Worm (Caenorhabditis elegans) whole organism, L2 larva: ENCODE data around the gene srg-48.

Experiments used
- C34F6.9 ChIP-seq: fragments of 150-350 bp; optimal IDR thresholded peaks from 2 replicates; lab custom pipeline; 2014; ENCODE audit warnings: missing biosample characterization, missing genetic modification characterization
- F13H6.1 ChIP-seq: sonication (generic microtip); optimal IDR thresholded peaks from 2 replicates; lab custom pipeline; 2016; ENCODE audit warnings: missing genetic modification characterization, missing compliant biosample characterization
- R02D3.7 ChIP-seq: fragments of 150-350 bp; optimal IDR thresholded peaks from 2 replicates; lab custom pipeline; 2014; ENCODE audit warnings: missing biosample characterization, missing genetic modification characterization
- Y55F3AM.14 ChIP-seq: fragments of 200-800 bp; sonication (Bioruptor generic); optimal IDR thresholded peaks from 2 replicates; lab custom pipeline; 2018; ENCODE audit warnings: mild to moderate bottlenecking, missing genetic modification characterization, missing compliant biosample characterization
- ZK546.5 ChIP-seq: sonication (generic microtip); optimal IDR thresholded peaks from 2 replicates; lab custom pipeline; 2017; ENCODE audit warnings: missing biosample characterization, missing genetic modification characterization
- alr-1 ChIP-seq: fragments of 150-350 bp; optimal IDR thresholded peaks from 2 replicates; lab custom pipeline; 2014; ENCODE audit warnings: missing biosample characterization, missing genetic modification characterization
- aly-2 ChIP-seq: fragments of 150-350 bp; optimal IDR thresholded peaks from 2 replicates; lab custom pipeline; 2014; ENCODE audit warnings: missing biosample characterization, missing genetic modification characterization
- ama-1 ChIP-seq: fragments of 150-350 bp; optimal IDR thresholded peaks from 2 replicates; lab custom pipeline; 2018; ENCODE audit warnings: inconsistent platforms
- blmp-1 ChIP-seq: sonication (generic microtip); optimal IDR thresholded peaks from 2 replicates; lab custom pipeline; 2017; ENCODE audit warnings: missing genetic modification characterization, mild to moderate bottlenecking, missing compliant biosample characterization, antibody characterized with exemption, moderate library complexity; ENCODE audit not compliant: insufficient read depth
- ceh-16 ChIP-seq: fragments of 150-350 bp; optimal IDR thresholded peaks from 2 replicates; lab custom pipeline; 2014; ENCODE audit warnings: missing biosample characterization, missing genetic modification characterization
- ceh-82 ChIP-seq: fragments of 150-350 bp; optimal IDR thresholded peaks from 2 replicates; lab custom pipeline; 2014; ENCODE audit warnings: missing biosample characterization, missing genetic modification characterization
- crh-2 ChIP-seq: sonication (generic microtip); optimal IDR thresholded peaks from 2 replicates; lab custom pipeline; 2017; ENCODE audit warnings: missing biosample characterization, missing genetic modification characterization
- dmd-4 ChIP-seq: sonication (generic microtip); optimal IDR thresholded peaks from 2 replicates; lab custom pipeline; 2017; ENCODE audit warnings: missing biosample characterization, missing genetic modification characterization
- egl-27 ChIP-seq: sonication (generic microtip); optimal IDR thresholded peaks from 3 replicates; lab custom pipeline; 2017; ENCODE audit warnings: missing biosample characterization, missing genetic modification reagents, missing genetic modification characterization
- elt-1 ChIP-seq: fragments of 150-350 bp; optimal IDR thresholded peaks from 2 replicates; lab custom pipeline; 2014; ENCODE audit warnings: missing biosample characterization, missing genetic modification characterization
- elt-3 ChIP-seq: sonication (generic microtip); optimal IDR thresholded peaks from 2 replicates; lab custom pipeline; 2017; ENCODE audit warnings: missing biosample characterization, missing genetic modification characterization
- fos-1 ChIP-seq: fragments of 150-350 bp; optimal IDR thresholded peaks from 2 replicates; lab custom pipeline; 2014; ENCODE audit warnings: missing biosample characterization, missing genetic modification characterization
- gmeb-1 ChIP-seq: fragments of 150-350 bp; optimal IDR thresholded peaks from 2 replicates; lab custom pipeline; 2014; ENCODE audit warnings: missing biosample characterization, missing genetic modification characterization
- lin-11 ChIP-seq: fragments of 150-350 bp; sonication (generic microtip); optimal IDR thresholded peaks from 2 replicates; lab custom pipeline; 2014; ENCODE audit warnings: missing biosample characterization, missing genetic modification characterization, inconsistent platforms, mixed read lengths
- lin-13 ChIP-seq: fragments of 150-350 bp; optimal IDR thresholded peaks from 2 replicates; lab custom pipeline; 2014; ENCODE audit warnings: missing biosample characterization, missing genetic modification reagents, missing genetic modification characterization
- lsy-2 ChIP-seq, 2 experiments: fragments of 150-350 bp in 1 of 2; sonication (generic microtip) in 1 of 2; optimal IDR thresholded peaks; 2 replicates each; lab custom pipeline; 2014 to 2017; ENCODE audit warnings: missing biosample characterization in 2 of 2, missing genetic modification characterization in 2 of 2
- mab-5 ChIP-seq: fragments of 150-350 bp; optimal IDR thresholded peaks from 2 replicates; lab custom pipeline; 2014; ENCODE audit warnings: missing biosample characterization, missing genetic modification characterization
- mbf-1 ChIP-seq: sonication (generic microtip); optimal IDR thresholded peaks from 2 replicates; lab custom pipeline; 2017; ENCODE audit warnings: missing biosample characterization, missing genetic modification characterization
- mdl-1 ChIP-seq, 2 experiments: fragments of 150-350 bp in 1 of 2; sonication (generic microtip) in 1 of 2; optimal IDR thresholded peaks; 2 replicates each; lab custom pipeline; 2017; ENCODE audit warnings: missing biosample characterization in 2 of 2, missing genetic modification characterization in 2 of 2
- nhr-10 ChIP-seq: sonication (generic microtip); optimal IDR thresholded peaks from 2 replicates; lab custom pipeline; 2017; ENCODE audit warnings: missing biosample characterization, missing genetic modification characterization
- nhr-11 ChIP-seq: fragments of 150-350 bp; optimal IDR thresholded peaks from 2 replicates; lab custom pipeline; 2014; ENCODE audit warnings: missing biosample characterization, missing genetic modification characterization
- nhr-12 ChIP-seq: fragments of 150-350 bp; optimal IDR thresholded peaks from 2 replicates; lab custom pipeline; 2014; ENCODE audit warnings: missing biosample characterization, missing genetic modification characterization
- nhr-129 ChIP-seq: fragments of 150-350 bp; optimal IDR thresholded peaks from 2 replicates; lab custom pipeline; 2014; ENCODE audit warnings: missing biosample characterization, missing genetic modification characterization
- nhr-21 ChIP-seq: fragments of 150-350 bp; optimal IDR thresholded peaks from 2 replicates; lab custom pipeline; 2014; ENCODE audit warnings: missing biosample characterization, missing genetic modification characterization
- nhr-23 ChIP-seq: fragments of 150-350 bp; optimal IDR thresholded peaks from 2 replicates; lab custom pipeline; 2014; ENCODE audit warnings: missing biosample characterization, missing genetic modification reagents, missing genetic modification characterization
- nhr-237 ChIP-seq: fragments of 150-350 bp; optimal IDR thresholded peaks from 2 replicates; lab custom pipeline; 2014; ENCODE audit warnings: missing biosample characterization, missing genetic modification characterization
- nhr-25 ChIP-seq: fragments of 150-350 bp; sonication (generic microtip); optimal IDR thresholded peaks from 3 replicates; lab custom pipeline; 2014; ENCODE audit warnings: missing biosample characterization, missing genetic modification characterization
- nhr-6 ChIP-seq: fragments of 150-350 bp; optimal IDR thresholded peaks from 2 replicates; lab custom pipeline; 2014; ENCODE audit warnings: missing biosample characterization, missing genetic modification characterization
- nhr-77 ChIP-seq: fragments of 150-350 bp; optimal IDR thresholded peaks from 2 replicates; lab custom pipeline; 2014; ENCODE audit warnings: missing biosample characterization, missing genetic modification characterization
- peb-1 ChIP-seq: fragments of 150-350 bp; optimal IDR thresholded peaks from 2 replicates; lab custom pipeline; 2014; ENCODE audit warnings: missing biosample characterization, missing genetic modification characterization
- sem-4 ChIP-seq: fragments of 150-350 bp; optimal IDR thresholded peaks from 2 replicates; lab custom pipeline; 2014; ENCODE audit warnings: missing biosample characterization, missing genetic modification reagents, missing genetic modification characterization
- skn-1 ChIP-seq: sonication (generic microtip); optimal IDR thresholded peaks from 2 replicates; lab custom pipeline; 2017; ENCODE audit warnings: missing biosample characterization, missing genetic modification characterization
- sma-3 ChIP-seq: sonication (generic microtip); optimal IDR thresholded peaks from 2 replicates; lab custom pipeline; 2016; ENCODE audit warnings: missing genetic modification reagents, missing genetic modification characterization, missing compliant biosample characterization
- sma-9 ChIP-seq, 2 experiments: fragments of 150-350 bp in 1 of 2; sonication (generic microtip) in 1 of 2; optimal IDR thresholded peaks; 2 replicates each; lab custom pipeline; 2014 to 2016; ENCODE audit warnings: missing genetic modification characterization in 2 of 2, mild to moderate bottlenecking in 1 of 2, missing biosample characterization in 1 of 2, missing compliant biosample characterization in 1 of 2, missing genetic modification reagents in 1 of 2, moderate library complexity in 1 of 2
- snpc-4 ChIP-seq: fragments of 150-350 bp; optimal IDR thresholded peaks from 2 replicates; lab custom pipeline; 2014; ENCODE audit warnings: missing biosample characterization, missing genetic modification characterization
- unc-39 ChIP-seq: fragments of 150-350 bp; optimal IDR thresholded peaks from 2 replicates; lab custom pipeline; 2014; ENCODE audit warnings: missing biosample characterization, missing genetic modification characterization
- unc-62 ChIP-seq: fragments of 150-350 bp; optimal IDR thresholded peaks from 2 replicates; lab custom pipeline; 2014; ENCODE audit warnings: missing biosample characterization, missing genetic modification reagents, missing genetic modification characterization
- zag-1 ChIP-seq: fragments of 150-350 bp; optimal IDR thresholded peaks from 2 replicates; lab custom pipeline; 2014; ENCODE audit warnings: missing biosample characterization, missing genetic modification characterization
- ztf-11 ChIP-seq: sonication (generic microtip); optimal IDR thresholded peaks from 2 replicates; lab custom pipeline; 2017; ENCODE audit warnings: missing biosample characterization, missing genetic modification characterization
- ztf-4 ChIP-seq: fragments of 150-350 bp; optimal IDR thresholded peaks from 2 replicates; lab custom pipeline; 2014; ENCODE audit warnings: missing biosample characterization, missing genetic modification characterization

srg-48 gene

ce11 chrIV:7098509-7099065, 26.4 kb downstream of the srg-48 start, which contains the start of gene ZC477.4:
Gene ZC477.4, minus strand, starts transcription at chrIV:7098784.
- TF ChIP-seq sem-4 (tag; lab: Kevin White, UChicago) (no peak), C34F6.9 (tag; lab: Kevin White, UChicago) (peak; percentile 41), nhr-129 (tag; lab: Kevin White, UChicago) (peak; percentile 67), F13H6.1 (tag; lab: Kevin White, UChicago) (peak; percentile 74), sma-9 (GFP tag; optimal IDR thresholded peaks at IDR 0.05; lab: Kevin White, UChicago) (peak; percentile 48), sma-9 (tag; optimal IDR thresholded peaks at IDR 0.05; lab: Kevin White, UChicago) (no peak)

ce11 chrIV:7099377-7099776, 27.2 kb downstream of the srg-48 start:
- TF ChIP-seq nhr-25 (tag; lab: Kevin White, UChicago) (no peak), F13H6.1 (tag; lab: Kevin White, UChicago) (peak; percentile 92), ZK546.5 (no peak), lsy-2 (tag; optimal IDR thresholded peaks at IDR 0.05; lab: Kevin White, UChicago) (peak in 1 of 2 experiments; percentile 53), C34F6.9 (tag; lab: Kevin White, UChicago) (peak; percentile 40), nhr-129 (tag; lab: Kevin White, UChicago) (peak; percentile 60), fos-1 (peak; percentile 12), sma-9 (GFP tag; optimal IDR thresholded peaks at IDR 0.05; lab: Kevin White, UChicago) (peak; percentile 71), sma-9 (tag; optimal IDR thresholded peaks at IDR 0.05; lab: Kevin White, UChicago) (no peak), skn-1 (tag; lab: Kevin White, UChicago) (no peak), dmd-4 (no peak)

DNA sequence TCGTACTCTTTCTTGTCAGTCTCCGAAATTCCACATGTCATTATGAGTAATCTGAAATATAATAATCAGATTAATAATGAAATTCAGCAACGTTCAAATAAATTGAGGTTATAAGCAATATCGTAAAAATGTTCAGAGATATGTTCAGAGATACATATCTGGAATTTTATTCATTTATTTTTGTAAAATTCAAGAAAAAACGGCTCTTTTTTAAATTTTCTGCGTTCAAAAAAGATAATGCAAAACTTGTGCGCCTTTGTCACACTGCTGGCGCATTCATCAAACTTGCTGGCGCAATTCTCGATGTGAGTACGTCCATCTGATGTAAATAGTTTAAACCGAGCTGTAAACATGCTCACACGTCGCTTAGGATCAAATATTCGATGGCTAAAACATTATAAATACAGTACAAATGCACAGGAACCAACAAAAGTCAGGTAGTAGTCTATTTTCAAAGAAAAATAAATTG, 31.0 kb downstream of the srg-48 start, which contains the start of the genes rde-8 and ZC477.3:
rde-8 (minus strand) TSS at position 51 of the 469 bp plus-strand sequence.
ZC477.3 (plus strand) TSS at position 282 of the 469 bp plus-strand sequence.
- no peak for TF ChIP-seq nhr-6
- peak; percentile 54 for TF ChIP-seq nhr-21
- peak; percentile 47 for TF ChIP-seq fos-1
- TF ChIP-seq lin-13 (GFP tag; lab: Kevin White, UChicago), result peak; percentile 50
- TF ChIP-seq C34F6.9 (tag; lab: Kevin White, UChicago), result peak; percentile 85
- no peak for TF ChIP-seq elt-1 (tag; lab: Kevin White, UChicago)
- TF ChIP-seq F13H6.1 (tag; lab: Kevin White, UChicago), result peak; percentile 66
- no peak for TF ChIP-seq mbf-1 (tag; lab: Kevin White, UChicago)
- no peak for TF ChIP-seq blmp-1 (tag; lab: Kevin White, UChicago)
- peak; percentile 41 for TF ChIP-seq mab-5 (tag; lab: Kevin White, UChicago)
- TF ChIP-seq nhr-23 (tag; lab: Kevin White, UChicago), result no peak
- no peak for TF ChIP-seq ztf-4 (tag; lab: Kevin White, UChicago)
- no peak for TF ChIP-seq alr-1
- TF ChIP-seq elt-3, result no peak
- no peak for TF ChIP-seq zag-1 (tag; lab: Kevin White, UChicago)
- TF ChIP-seq sma-3 (GFP tag; lab: Kevin White, UChicago), result peak; percentile 36
- no peak for TF ChIP-seq unc-39 (tag; lab: Kevin White, UChicago)
- no peak for TF ChIP-seq Y55F3AM.14 (GFP tag; lab: Kevin White, UChicago)
- TF ChIP-seq aly-2 (tag; lab: Kevin White, UChicago), result no peak
- peak; percentile 83 for TF ChIP-seq gmeb-1
- TF ChIP-seq ama-1 (lab: Kevin White, UChicago), result peak; percentile 22
- no peak for TF ChIP-seq dmd-4
- no peak for TF ChIP-seq nhr-237 (tag; lab: Kevin White, UChicago)
- peak; percentile 32 for TF ChIP-seq lin-11 (tag; lab: Kevin White, UChicago)
- TF ChIP-seq nhr-11, result no peak
- TF ChIP-seq nhr-12 (tag; lab: Kevin White, UChicago), result no peak
- no peak for TF ChIP-seq mdl-1 (tag; optimal IDR thresholded peaks at IDR 0.05; lab: Kevin White, UChicago)
- no peak for TF ChIP-seq ceh-16 (tag; lab: Kevin White, UChicago)
- TF ChIP-seq unc-62 (GFP tag; lab: Kevin White, UChicago), result no peak
- peak; percentile 23 for TF ChIP-seq R02D3.7 (tag; lab: Kevin White, UChicago)
- TF ChIP-seq peb-1 (tag; lab: Kevin White, UChicago), result no peak
- TF ChIP-seq ceh-82 (tag; lab: Kevin White, UChicago), result no peak
- peak; percentile 45 for TF ChIP-seq egl-27
- TF ChIP-seq crh-2 (tag; lab: Kevin White, UChicago), result peak; percentile 80
- no peak for TF ChIP-seq ztf-11 (tag; lab: Kevin White, UChicago)
- no peak for TF ChIP-seq snpc-4
- TF ChIP-seq sma-9 (GFP tag; optimal IDR thresholded peaks at IDR 0.05; lab: Kevin White, UChicago), result peak; percentile 80
- no peak for TF ChIP-seq sma-9 (tag; optimal IDR thresholded peaks at IDR 0.05; lab: Kevin White, UChicago)
- peak; percentile 15 for TF ChIP-seq ZK546.5
- peak; percentile 70 for TF ChIP-seq nhr-25 (tag; lab: Kevin White, UChicago)
- TF ChIP-seq nhr-77 (tag; lab: Kevin White, UChicago), result no peak
- TF ChIP-seq lsy-2 (tag; optimal IDR thresholded peaks at IDR 0.05; lab: Kevin White, UChicago), result peak; percentile 67 to 89
- TF ChIP-seq skn-1 (tag; lab: Kevin White, UChicago), result no peak
- peak; percentile 14 for TF ChIP-seq sem-4 (tag; lab: Kevin White, UChicago)
- TF ChIP-seq nhr-129 (tag; lab: Kevin White, UChicago), result peak; percentile 57
- peak; percentile 47 for TF ChIP-seq nhr-10 (tag; lab: Kevin White, UChicago)
